Worm (Caenorhabditis elegans): ENCODE measurements around the gene K10G6.5.

The K10G6.5 gene

ce11 chrII:3964302-3964885, 22.7 kb upstream of the K10G6.5 start:
- TF ChIP-seq aha-1 (tag): peak; percentile 96
- TF ChIP-seq set-16 (GFP tag; IDR thresholded peaks at IDR 0.05): peak; percentile 94
- no peak for TF ChIP-seq php-3 (GFP tag; IDR thresholded peaks at IDR 0.05)

ce11 chrII:3965665-3966416, 21.2 kb upstream of the K10G6.5 start:
- TF ChIP-seq ztf-11 (tag; optimal IDR thresholded peaks at IDR 0.05) (no peak), ZK337.2 (GFP tag; IDR thresholded peaks at IDR 0.05) (no peak), madf-5 (GFP tag; IDR thresholded peaks at IDR 0.05) (no peak), mdt-29 (GFP tag; IDR thresholded peaks at IDR 0.05) (no peak), hmg-1.1 (GFP tag; IDR thresholded peaks at IDR 0.05) (no peak), nhr-11 (tag; optimal IDR thresholded peaks at IDR 0.05) (no peak), arid-1 (GFP tag; conservative IDR thresholded peaks at IDR 0.05) (0 out of 2 replicates have a peak, but pooled peaks have one; percentile 46), D1046.2 (GFP tag; IDR thresholded peaks at IDR 0.05) (no peak), T26A8.4 (GFP tag; IDR thresholded peaks at IDR 0.05) (no peak), set-16 (GFP tag; IDR thresholded peaks at IDR 0.05) (peak; percentile 93), unc-62 (GFP tag; optimal IDR thresholded peaks at IDR 0.05 in 1 of 2) (peak in 1 of 2 experiments; percentile 41), unc-62 (tag; optimal IDR thresholded peaks at IDR 0.05) (no peak), lin-15B (tag; optimal IDR thresholded peaks at IDR 0.05) (no peak), duxl-1 (tag; optimal IDR thresholded peaks at IDR 0.05; ENCODE audit: poor library complexity) (no peak), php-3 (GFP tag; IDR thresholded peaks at IDR 0.05) (no peak), nhr-111 (GFP tag; optimal IDR thresholded peaks at IDR 0.05) (no peak)

ce11 chrII:3967061-3967460, 20.0 kb upstream of the K10G6.5 start:
- TF ChIP-seq nhr-25 (tag; optimal IDR thresholded peaks at IDR 0.05; ENCODE audit: borderline replicate concordance, insufficient read depth) (no peak), arid-1 (GFP tag; conservative IDR thresholded peaks at IDR 0.05) (no peak), set-16 (GFP tag; IDR thresholded peaks at IDR 0.05) (peak; percentile 69), rbr-2 (tag; optimal IDR thresholded peaks at IDR 0.05) (no peak), jun-1 (tag; optimal IDR thresholded peaks at IDR 0.05) (no peak), tag-97 (GFP tag; IDR thresholded peaks at IDR 0.05) (no peak), sdz-12 (GFP tag; optimal IDR thresholded peaks at IDR 0.05) (no peak), pqm-1 (tag; optimal IDR thresholded peaks at IDR 0.05) (no peak), nhr-28 (tag; optimal IDR thresholded peaks at IDR 0.05) (no peak), aha-1 (tag) (peak; percentile 45), ama-1 (optimal IDR thresholded peaks at IDR 0.05) (no peak)

- TF ChIP-seq set-16 (GFP tag; IDR thresholded peaks at IDR 0.05) (peak; percentile 90), zfp-3 (GFP tag; conservative IDR thresholded peaks at IDR 0.05) (no peak), aha-1 (tag) (peak; percentile 11)
Observed at ce11 chrII:3968070-3968469, 19.0 kb upstream of the K10G6.5 start.

- TF ChIP-seq ceh-28 (tag; optimal IDR thresholded peaks at IDR 0.05): no peak
- no peak for TF ChIP-seq nhr-42 (GFP tag; IDR thresholded peaks at IDR 0.05)
- peak; percentile 33; the same call in 1 of the 2 replicates for TF ChIP-seq Y105C5A.15 (GFP tag; IDR thresholded peaks at IDR 0.05)
- peak; percentile 95 for TF ChIP-seq set-16 (GFP tag; IDR thresholded peaks at IDR 0.05)
- TF ChIP-seq nhr-10 (tag; optimal IDR thresholded peaks at IDR 0.05): no peak
- TF ChIP-seq mep-1 (tag; optimal IDR thresholded peaks at IDR 0.05): no peak
- no peak for TF ChIP-seq lin-13 (GFP tag; optimal IDR thresholded peaks at IDR 0.05)
- no peak for TF ChIP-seq ztf-11 (tag; optimal IDR thresholded peaks at IDR 0.05)
- no peak for TF ChIP-seq hif-1 (tag; optimal IDR thresholded peaks at IDR 0.05)
- no peak for TF ChIP-seq lir-3 (tag; optimal IDR thresholded peaks at IDR 0.05)
- TF ChIP-seq mxl-2 (GFP tag; conservative IDR thresholded peaks at IDR 0.05): no peak
- TF ChIP-seq php-3 (GFP tag; IDR thresholded peaks at IDR 0.05): no peak
Observed at ce11 chrII:3968808-3969207, 18.2 kb upstream of the K10G6.5 start.

All from whole organism, L4 larva.